Fruit fly (Drosophila melanogaster): Measurements from ENCODE around the gene Tango6.

Tango6 gene

dm6 chr2L:19002959-19003371 is 34.1 kb downstream of the Tango6 start, which contains the start of gene CG31793 (continued):
- no peak for TF ChIP-seq CG4707 (GFP tag; optimal IDR thresholded peaks at IDR 0.05)
- peak; percentile 50 for TF ChIP-seq CG1233 (GFP tag; optimal IDR thresholded peaks at IDR 0.05)
- peak; percentile 41; the same call in 1 of the 2 replicates for TF ChIP-seq NFAT (GFP tag; IDR thresholded peaks at IDR 0.05)
- no peak for TF ChIP-seq CG18011 (GFP tag; optimal IDR thresholded peaks at IDR 0.05)
- no peak for TF ChIP-seq Dip2 (GFP tag; IDR thresholded peaks at IDR 0.05)
- peak; percentile 64; the same call in 2 of the 3 replicates for TF ChIP-seq Dbx (GFP tag; IDR thresholded peaks at IDR 0.05)
- TF ChIP-seq PHDP (tag; optimal IDR thresholded peaks at IDR 0.05) = peak; percentile 75
- TF ChIP-seq ranshi (GFP tag; IDR thresholded peaks at IDR 0.05) = peak; percentile 54; the same call in 1 of the 2 replicates
- peak; percentile 13 for TF ChIP-seq CG6765 (GFP tag; optimal IDR thresholded peaks at IDR 0.05)
- TF ChIP-seq CG17359 (tag; optimal IDR thresholded peaks at IDR 0.05) = peak; percentile 52
- 0 out of 3 replicates have a peak, but pooled peaks have one; percentile 16 for TF ChIP-seq Aef1 (GFP tag; IDR thresholded peaks at IDR 0.05)
- TF ChIP-seq CG13123 (GFP tag; optimal IDR thresholded peaks at IDR 0.05) = no peak
- no peak for TF ChIP-seq CG1832 (GFP tag; optimal IDR thresholded peaks at IDR 0.05)
- TF ChIP-seq pan (optimal IDR thresholded peaks at IDR 0.05) = no peak
- TF ChIP-seq pan (GFP tag; optimal IDR thresholded peaks at IDR 0.05 in 1 of 2, IDR thresholded peaks at IDR 0.05 in 1 of 2) = peak in 1 of 2 experiments; percentile 63
- peak; percentile 67 for TF ChIP-seq row (GFP tag; IDR thresholded peaks at IDR 0.05)
- no peak for TF ChIP-seq bigmax (GFP tag; optimal IDR thresholded peaks at IDR 0.05)
- no peak for TF ChIP-seq pum (GFP tag; optimal IDR thresholded peaks at IDR 0.05)
- no peak for TF ChIP-seq Fer2 (tag; optimal IDR thresholded peaks at IDR 0.05)
- TF ChIP-seq CG11560 (tag; IDR thresholded peaks at IDR 0.05) = no peak
- peak; percentile 68 for TF ChIP-seq CG11504 (tag; optimal IDR thresholded peaks at IDR 0.05)
- TF ChIP-seq Abd-B (GFP tag; optimal IDR thresholded peaks at IDR 0.05) = no peak
- TF ChIP-seq Oaz (GFP tag; IDR thresholded peaks at IDR 0.05) = no peak
- no peak for TF ChIP-seq Myb (GFP tag; optimal IDR thresholded peaks at IDR 0.05)
- TF ChIP-seq nau (GFP tag; optimal IDR thresholded peaks at IDR 0.05) = no peak
- TF ChIP-seq hb (GFP tag; IDR thresholded peaks at IDR 0.05; ENCODE audit: partially characterized antibody) = no peak
- TF ChIP-seq CG4617 (GFP tag; optimal IDR thresholded peaks at IDR 0.05; ENCODE audit: borderline replicate concordance) = no peak
- peak; percentile 5 for TF ChIP-seq CG15011 (GFP tag; optimal IDR thresholded peaks at IDR 0.05)
- peak; percentile 52 for TF ChIP-seq CG6683 (GFP tag; optimal IDR thresholded peaks at IDR 0.05)
- no peak for TF ChIP-seq jumu (GFP tag; optimal IDR thresholded peaks at IDR 0.05)
- TF ChIP-seq CG7786 (GFP tag; optimal IDR thresholded peaks at IDR 0.05) = no peak
- TF ChIP-seq B-H1 (GFP tag; IDR thresholded peaks at IDR 0.05) = no peak; the same call in 2 of the 3 replicates
- no peak for TF ChIP-seq gce (GFP tag; IDR thresholded peaks at IDR 0.05)
- no peak for TF ChIP-seq Taf1 (GFP tag; IDR thresholded peaks at IDR 0.05)
- no peak for TF ChIP-seq Hey (tag; optimal IDR thresholded peaks at IDR 0.05)
- peak; percentile 58 for TF ChIP-seq dmrt99B (tag; optimal IDR thresholded peaks at IDR 0.05)
- no peak for TF ChIP-seq Mes4 (GFP tag; optimal IDR thresholded peaks at IDR 0.05)
- peak; percentile 79 for TF ChIP-seq CG2678 (tag; optimal IDR thresholded peaks at IDR 0.05)
- no peak for TF ChIP-seq CG16815 (GFP tag; optimal IDR thresholded peaks at IDR 0.05)
- TF ChIP-seq CG2712 (tag; optimal IDR thresholded peaks at IDR 0.05) = peak; percentile 62
- peak; percentile 36 for TF ChIP-seq CG8388 (GFP tag; optimal IDR thresholded peaks at IDR 0.05)
- peak; percentile 33 for TF ChIP-seq scrt (GFP tag; optimal IDR thresholded peaks at IDR 0.05)
- TF ChIP-seq zfh1 (GFP tag; IDR thresholded peaks at IDR 0.05) = no peak
- no peak for TF ChIP-seq dmrt11E (tag; optimal IDR thresholded peaks at IDR 0.05)
- no peak for TF ChIP-seq BEAF-32 (GFP tag; optimal IDR thresholded peaks at IDR 0.05)
- TF ChIP-seq Ptx1 (GFP tag; IDR thresholded peaks at IDR 0.05) = peak; percentile 41; the same call in 1 of the 2 replicates
- TF ChIP-seq wdn (GFP tag; IDR thresholded peaks at IDR 0.05) = no peak
- TF ChIP-seq dpn (GFP tag; optimal IDR thresholded peaks at IDR 0.05) = peak in 1 of 2 experiments; percentile 32
- TF ChIP-seq CG6654 (GFP tag; optimal IDR thresholded peaks at IDR 0.05) = no peak
- TF ChIP-seq trem (tag; optimal IDR thresholded peaks at IDR 0.05) = peak; percentile 14
- no peak for TF ChIP-seq insv (GFP tag; optimal IDR thresholded peaks at IDR 0.05)
